1 fruit fly cellular context compared by ENCODE assay signal in the genomic region with DNA sequence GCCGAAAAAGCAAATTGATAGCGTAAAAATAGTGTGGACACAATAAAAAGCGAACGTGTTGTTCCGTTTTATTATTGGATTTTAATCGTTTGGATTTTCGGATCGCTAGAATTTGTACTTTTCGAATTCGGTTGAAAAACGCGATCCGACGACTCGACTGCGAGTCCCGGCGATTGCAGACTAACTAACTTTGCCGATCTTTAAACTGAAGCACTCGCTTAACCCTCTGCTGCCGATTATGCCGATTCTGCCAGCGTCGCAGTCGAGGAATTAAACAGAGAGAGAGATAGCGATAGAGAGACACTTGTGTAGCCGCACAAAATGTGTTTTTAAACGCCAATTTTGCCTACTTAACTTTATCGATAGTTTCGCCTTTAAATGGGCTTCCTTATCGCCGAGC.
TF ChIP-seq lines count a peak whose summit lies in the region.

No protein-coding gene starts in this region.

TF ChIP-seq in whole organism, embryonic, 481 proteins besides CTCF, POLR2A, EP300 and RAD21 (continued from another document):
- 0 out of 2 replicates have a peak, but pooled peaks have one; percentile 21 for TF ChIP-seq sob (GFP tag; IDR thresholded peaks at IDR 0.05; lab: Robert Waterston, UW)
- no peak for TF ChIP-seq ac (GFP tag; optimal IDR thresholded peaks at IDR 0.05; lab: Kevin White, UChicago)
- no peak for TF ChIP-seq stc (GFP tag; IDR thresholded peaks at IDR 0.05; lab: Robert Waterston, UW)
- TF ChIP-seq CG1024 (GFP tag; IDR thresholded peaks at IDR 0.05; lab: Robert Waterston, UW), result no peak
- TF ChIP-seq stwl (tag; optimal IDR thresholded peaks at IDR 0.05; lab: Kevin White, UChicago), result no peak
- TF ChIP-seq CG10431 (GFP tag; optimal IDR thresholded peaks at IDR 0.05; lab: Kevin White, UChicago), result no peak
- no peak for TF ChIP-seq CG10979 (tag; optimal IDR thresholded peaks at IDR 0.05; lab: Kevin White, UChicago)
- no peak for TF ChIP-seq h (optimal IDR thresholded peaks at IDR 0.05; lab: Kevin White, UChicago)
- no peak for TF ChIP-seq CG31441 (GFP tag; IDR thresholded peaks at IDR 0.05; lab: Robert Waterston, UW)
- TF ChIP-seq tin (GFP tag; optimal IDR thresholded peaks at IDR 0.05; lab: Kevin White, UChicago), result no peak
- no peak for TF ChIP-seq Mrtf (GFP tag; IDR thresholded peaks at IDR 0.05; lab: Robert Waterston, UW)
- TF ChIP-seq repo (GFP tag; optimal IDR thresholded peaks at IDR 0.05; lab: Kevin White, UChicago), result no peak
- TF ChIP-seq CG11696 (GFP tag; IDR thresholded peaks at IDR 0.05; lab: Robert Waterston, UW), result peak; percentile 29; the same call in 1 of the 2 replicates
- TF ChIP-seq Pdp1 (GFP tag; optimal IDR thresholded peaks at IDR 0.05; lab: Kevin White, UChicago), result peak in 1 of 2 experiments; percentile 58
- TF ChIP-seq CG4424 (GFP tag; optimal IDR thresholded peaks at IDR 0.05; lab: Kevin White, UChicago), result no peak
- no peak for TF ChIP-seq Dbx (GFP tag; IDR thresholded peaks at IDR 0.05; lab: Robert Waterston, UW)
- peak; percentile 77 for TF ChIP-seq mirr (GFP tag; optimal IDR thresholded peaks at IDR 0.05; lab: Kevin White, UChicago)
- TF ChIP-seq CG30403 (GFP tag; optimal IDR thresholded peaks at IDR 0.05; lab: Kevin White, UChicago), result no peak
- TF ChIP-seq ken (GFP tag; IDR thresholded peaks at IDR 0.05; lab: Robert Waterston, UW), result no peak
- TF ChIP-seq E2f1 (GFP tag; IDR thresholded peaks at IDR 0.05; lab: Robert Waterston, UW), result no peak
- no peak for TF ChIP-seq CG9932 (GFP tag; IDR thresholded peaks at IDR 0.05; lab: Robert Waterston, UW)
- no peak for TF ChIP-seq CG30020 (tag; optimal IDR thresholded peaks at IDR 0.05; lab: Kevin White, UChicago)
- no peak for TF ChIP-seq CG8290 (GFP tag; optimal IDR thresholded peaks at IDR 0.05; lab: Kevin White, UChicago)
- peak in 1 of 2 experiments; percentile 3 for TF ChIP-seq CG8290 (tag; optimal IDR thresholded peaks at IDR 0.05; lab: Kevin White, UChicago)
- no peak for TF ChIP-seq CG8388 (GFP tag; optimal IDR thresholded peaks at IDR 0.05; lab: Kevin White, UChicago)
- TF ChIP-seq B-H1 (GFP tag; IDR thresholded peaks at IDR 0.05; lab: Robert Waterston, UW), result no peak
- no peak for TF ChIP-seq CG7357 (GFP tag; IDR thresholded peaks at IDR 0.05; lab: Robert Waterston, UW)
- no peak for TF ChIP-seq CG15479 (GFP tag; optimal IDR thresholded peaks at IDR 0.05; lab: Kevin White, UChicago)
- peak; percentile 81 for TF ChIP-seq Deaf1 (tag; optimal IDR thresholded peaks at IDR 0.05; lab: Kevin White, UChicago)
- no peak for TF ChIP-seq BEAF-32 (GFP tag; optimal IDR thresholded peaks at IDR 0.05; lab: Kevin White, UChicago)
- TF ChIP-seq nerfin-2 (GFP tag; IDR thresholded peaks at IDR 0.05; lab: Robert Waterston, UW; ENCODE audit: partially characterized antibody), result no peak
- no peak for TF ChIP-seq CG33213 (GFP tag; optimal IDR thresholded peaks at IDR 0.05; lab: Kevin White, UChicago)
